Worm (Caenorhabditis elegans) whole organism, L3 larva: Measurements from ENCODE around the gene F14D7.2.

Source experiments
- R02D3.7 ChIP-seq: fragments of 150-350 bp; optimal IDR thresholded peaks from 2 replicates; lab custom pipeline; 2014; ENCODE audit warnings: missing biosample characterization, missing genetic modification characterization
- ZK546.5 ChIP-seq: sonication (generic microtip); optimal IDR thresholded peaks from 2 replicates; lab custom pipeline; 2017; ENCODE audit warnings: missing biosample characterization, missing genetic modification characterization
- aly-2 ChIP-seq: fragments of 150-350 bp; optimal IDR thresholded peaks from 2 replicates; lab custom pipeline; 2014; ENCODE audit warnings: missing biosample characterization, missing genetic modification characterization
- ceh-16 ChIP-seq: sonication (generic microtip); optimal IDR thresholded peaks from 2 replicates; lab custom pipeline; 2017; ENCODE audit warnings: missing biosample characterization, missing genetic modification characterization
- ceh-82 ChIP-seq: fragments of 150-350 bp; optimal IDR thresholded peaks from 2 replicates; lab custom pipeline; 2014; ENCODE audit warnings: missing biosample characterization, missing genetic modification characterization
- ceh-9 ChIP-seq: sonication (generic microtip); optimal IDR thresholded peaks from 2 replicates; lab custom pipeline; 2018; ENCODE audit warnings: missing biosample characterization, missing genetic modification characterization
- daf-12 ChIP-seq: fragments of 150-350 bp; optimal IDR thresholded peaks from 2 replicates; lab custom pipeline; 2014; ENCODE audit warnings: missing biosample characterization, missing genetic modification reagents, missing genetic modification characterization
- egl-27 ChIP-seq: sonication (generic microtip); optimal IDR thresholded peaks from 4 replicates; lab custom pipeline; 2017; ENCODE audit warnings: missing biosample characterization, missing genetic modification reagents, missing genetic modification characterization
- elt-1 ChIP-seq: fragments of 150-350 bp; optimal IDR thresholded peaks from 2 replicates; lab custom pipeline; 2014; ENCODE audit warnings: missing biosample characterization, missing genetic modification characterization
- elt-2 ChIP-seq: sonication (generic microtip); optimal IDR thresholded peaks from 2 replicates; lab custom pipeline; 2016; ENCODE audit warnings: missing genetic modification reagents, mild to moderate bottlenecking, missing genetic modification characterization, missing compliant biosample characterization
- elt-3 ChIP-seq, 3 experiments: fragments of 150-350 bp in 1 of 3; sonication (generic microtip) in 2 of 3; optimal IDR thresholded peaks; 2 replicates in 2 of 3; 4 replicates in 1 of 3; lab custom pipeline; 2014 to 2017; ENCODE audit warnings: missing biosample characterization in 3 of 3, missing genetic modification characterization in 3 of 3
- eor-1 ChIP-seq, 2 experiments: fragments of 150-350 bp; optimal IDR thresholded peaks; 2 replicates each; lab custom pipeline; 2014 to 2018; ENCODE audit warnings: missing biosample characterization in 2 of 2, missing genetic modification characterization in 2 of 2
- fkh-10 ChIP-seq: sonication (generic microtip); optimal IDR thresholded peaks from 2 replicates; lab custom pipeline; 2017; ENCODE audit warnings: missing biosample characterization, missing genetic modification reagents, missing genetic modification characterization
- fkh-2 ChIP-seq: fragments of 150-350 bp; optimal IDR thresholded peaks from 2 replicates; lab custom pipeline; 2014; ENCODE audit warnings: missing biosample characterization, missing genetic modification reagents, missing genetic modification characterization
- fos-1 ChIP-seq: fragments of 150-350 bp; optimal IDR thresholded peaks from 2 replicates; lab custom pipeline; 2014; ENCODE audit warnings: missing biosample characterization, missing genetic modification characterization
- hmg-11 ChIP-seq: sonication (generic microtip); optimal IDR thresholded peaks from 2 replicates; lab custom pipeline; 2016; ENCODE audit warnings: missing genetic modification characterization, missing compliant biosample characterization
- jun-1 ChIP-seq: fragments of 150-350 bp; optimal IDR thresholded peaks from 2 replicates; lab custom pipeline; 2014; ENCODE audit warnings: missing biosample characterization, missing genetic modification reagents, missing genetic modification characterization
- lin-15B ChIP-seq: fragments of 150-350 bp; optimal IDR thresholded peaks from 2 replicates; lab custom pipeline; 2014; ENCODE audit warnings: missing biosample characterization, missing genetic modification characterization
- lin-39 ChIP-seq: fragments of 150-350 bp; optimal IDR thresholded peaks from 2 replicates; lab custom pipeline; 2018; ENCODE audit warnings: missing biosample characterization, missing genetic modification reagents, missing genetic modification characterization
- mdl-1 ChIP-seq: fragments of 150-350 bp; optimal IDR thresholded peaks from 2 replicates; lab custom pipeline; 2014; ENCODE audit warnings: missing biosample characterization, missing genetic modification characterization
- mml-1 ChIP-seq: fragments of 150-350 bp; sonication (generic microtip); optimal IDR thresholded peaks from 3 replicates; lab custom pipeline; 2014; ENCODE audit warnings: missing biosample characterization, missing genetic modification characterization
- nfya-1 ChIP-seq: sonication (generic microtip); optimal IDR thresholded peaks from 2 replicates; lab custom pipeline; 2017; ENCODE audit warnings: missing genetic modification characterization, mild to moderate bottlenecking, missing compliant biosample characterization, antibody characterized with exemption, moderate library complexity; ENCODE audit not compliant: insufficient read depth
- nhr-11 ChIP-seq: fragments of 150-350 bp; optimal IDR thresholded peaks from 2 replicates; lab custom pipeline; 2014; ENCODE audit warnings: missing biosample characterization, missing genetic modification characterization
- nhr-12 ChIP-seq: fragments of 150-350 bp; optimal IDR thresholded peaks from 2 replicates; lab custom pipeline; 2014; ENCODE audit warnings: missing biosample characterization, missing genetic modification characterization
- nhr-23 ChIP-seq: fragments of 150-350 bp; optimal IDR thresholded peaks from 2 replicates; lab custom pipeline; 2014; ENCODE audit warnings: missing biosample characterization, missing genetic modification reagents, missing genetic modification characterization
- nhr-237 ChIP-seq: fragments of 150-350 bp; optimal IDR thresholded peaks from 2 replicates; lab custom pipeline; 2014; ENCODE audit warnings: missing biosample characterization, missing genetic modification characterization
- nhr-25 ChIP-seq: sonication (generic microtip); optimal IDR thresholded peaks from 2 replicates; lab custom pipeline; 2017; ENCODE audit warnings: missing biosample characterization, missing genetic modification characterization
- nhr-28 ChIP-seq: fragments of 150-350 bp; optimal IDR thresholded peaks from 2 replicates; lab custom pipeline; 2014; ENCODE audit warnings: missing biosample characterization, missing genetic modification characterization
- nhr-67 ChIP-seq: fragments of 150-350 bp; optimal IDR thresholded peaks from 2 replicates; lab custom pipeline; 2014; ENCODE audit warnings: missing biosample characterization, missing genetic modification characterization
- nhr-76 ChIP-seq: fragments of 150-350 bp; sonication (generic microtip); optimal IDR thresholded peaks from 5 replicates; lab custom pipeline; 2014; ENCODE audit warnings: missing biosample characterization, missing genetic modification characterization
- nhr-77 ChIP-seq: fragments of 150-350 bp; optimal IDR thresholded peaks from 2 replicates; lab custom pipeline; 2014; ENCODE audit warnings: missing biosample characterization, missing genetic modification characterization
- pha-4 ChIP-seq: fragments of 150-350 bp; optimal IDR thresholded peaks from 2 replicates; lab custom pipeline; 2014; ENCODE audit warnings: missing biosample characterization, missing genetic modification reagents, missing genetic modification characterization
- sea-2 ChIP-seq: fragments of 150-350 bp; sonication (generic microtip); optimal IDR thresholded peaks from 4 replicates; lab custom pipeline; 2014; ENCODE audit warnings: missing biosample characterization, missing genetic modification reagents, missing genetic modification characterization
- skn-1 ChIP-seq: fragments of 150-350 bp; optimal IDR thresholded peaks from 2 replicates; lab custom pipeline; 2014; ENCODE audit warnings: missing biosample characterization, missing genetic modification characterization
- snpc-4 ChIP-seq: fragments of 150-350 bp; optimal IDR thresholded peaks from 2 replicates; lab custom pipeline; 2014; ENCODE audit warnings: missing biosample characterization, missing genetic modification characterization
- tbx-2 ChIP-seq: sonication (generic microtip); optimal IDR thresholded peaks from 2 replicates; lab custom pipeline; 2016; ENCODE audit warnings: mild to moderate bottlenecking, missing genetic modification characterization, missing compliant biosample characterization
- unc-39 ChIP-seq: sonication (generic microtip); optimal IDR thresholded peaks from 4 replicates; lab custom pipeline; 2017; ENCODE audit warnings: missing biosample characterization, missing genetic modification characterization
- ztf-11 ChIP-seq: fragments of 150-350 bp; optimal IDR thresholded peaks from 2 replicates; lab custom pipeline; 2014; ENCODE audit warnings: missing biosample characterization, missing genetic modification characterization

Gene F14D7.2

DNA sequence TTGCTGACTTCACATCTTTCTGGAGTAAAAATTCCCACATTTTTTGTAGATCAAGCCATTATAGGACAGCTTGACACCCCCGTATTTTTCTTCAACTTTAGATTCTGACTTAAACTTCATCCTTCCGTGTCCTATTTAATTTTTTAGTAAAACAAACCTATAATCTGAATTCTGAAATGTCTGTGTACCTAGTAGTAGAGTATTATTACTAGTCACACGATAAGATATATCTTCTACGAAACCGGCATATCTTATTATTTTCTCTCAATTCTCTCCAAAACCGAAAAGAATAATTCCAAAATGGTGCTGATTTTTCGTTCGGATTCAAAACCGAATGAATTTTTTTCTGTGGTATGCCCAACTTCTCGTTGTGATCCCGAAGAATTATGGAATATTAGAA lies 879 bp upstream of the F14D7.2 start, which contains the start of gene F14D7.9:
TSS of gene F14D7.9 (plus strand) at position 301 of the 400 bp plus-strand sequence.
- TF ChIP-seq jun-1 (tag; lab: Kevin White, UChicago) = no peak
- no peak for TF ChIP-seq skn-1 (tag; lab: Kevin White, UChicago)
- no peak for TF ChIP-seq elt-3 (tag; optimal IDR thresholded peaks at IDR 0.05; lab: Kevin White, UChicago)
- no peak for TF ChIP-seq nhr-25 (tag; lab: Kevin White, UChicago)

DNA sequence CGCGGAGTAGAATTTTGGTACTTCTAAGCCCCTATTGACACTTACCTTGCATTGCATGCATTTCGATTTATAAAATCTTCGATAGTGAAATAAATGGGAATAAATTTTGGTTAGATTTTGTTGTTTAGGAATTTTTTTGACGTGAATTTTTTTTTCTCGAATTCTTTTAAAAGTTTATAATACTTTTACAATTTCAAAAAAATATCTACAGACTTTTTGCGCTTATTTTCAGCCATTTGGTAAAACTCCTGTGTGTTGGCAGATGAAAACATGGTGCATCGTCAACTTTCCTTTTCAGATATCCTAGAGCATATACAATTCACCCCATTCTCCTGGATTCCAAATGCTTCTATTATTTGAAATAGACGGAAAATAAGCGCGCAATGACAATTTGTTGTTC lies 2.9 kb downstream of the F14D7.2 start, which contains the start of gene F14D7.18:
TSS of gene F14D7.18 (minus strand) at position 101 of the 400 bp plus-strand sequence.
- no peak for TF ChIP-seq nhr-23
- TF ChIP-seq aly-2 = no peak
- no peak for TF ChIP-seq elt-3 (tag; optimal IDR thresholded peaks at IDR 0.05; lab: Kevin White, UChicago)
- TF ChIP-seq elt-1 (tag; lab: Kevin White, UChicago) = no peak
- no peak for TF ChIP-seq mdl-1
- TF ChIP-seq tbx-2 (tag; lab: Kevin White, UChicago) = no peak
- no peak for TF ChIP-seq nhr-12
- TF ChIP-seq pha-4 (tag; lab: Kevin White, UChicago) = no peak
- no peak for TF ChIP-seq R02D3.7 (tag; lab: Kevin White, UChicago)
- TF ChIP-seq daf-12 (tag; lab: Kevin White, UChicago) = no peak
- no peak for TF ChIP-seq lin-15B (tag; lab: Kevin White, UChicago)
- no peak for TF ChIP-seq nhr-77 (tag; lab: Kevin White, UChicago)
- no peak for TF ChIP-seq hmg-11
- TF ChIP-seq nhr-76 (tag; lab: Kevin White, UChicago) = no peak
- no peak for TF ChIP-seq fkh-10 (GFP tag; lab: Kevin White, UChicago)
- no peak for TF ChIP-seq eor-1 (tag; optimal IDR thresholded peaks at IDR 0.05; lab: Kevin White, UChicago)
- no peak for TF ChIP-seq egl-27
- no peak for TF ChIP-seq elt-2 (tag; lab: Kevin White, UChicago)
- no peak for TF ChIP-seq nhr-237 (tag; lab: Kevin White, UChicago)
- no peak for TF ChIP-seq ceh-9 (tag; lab: Kevin White, UChicago)
- TF ChIP-seq, all 47 proteins: peak for 0

DNA sequence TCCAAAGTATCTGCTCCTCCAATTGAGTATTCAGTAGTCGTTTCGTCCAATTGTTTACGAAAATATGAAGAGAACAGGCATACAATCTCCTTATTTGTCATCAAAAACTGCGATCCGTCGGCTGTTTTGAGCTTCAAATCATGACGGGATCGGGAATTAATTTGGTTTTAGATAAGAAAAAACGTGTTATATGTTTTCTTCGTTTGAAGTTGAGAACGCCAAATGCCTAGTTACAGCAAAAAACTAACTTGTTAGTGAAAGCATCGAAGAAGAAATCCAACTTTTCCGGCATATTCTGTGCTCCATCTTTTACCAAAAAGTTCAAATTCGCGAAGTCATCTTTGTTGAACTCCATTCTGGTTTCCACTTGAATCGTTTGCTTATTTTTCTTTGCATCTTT lies 4.2 kb downstream of the F14D7.2 start, which contains the start of gene F14D7.1:
TSS of gene F14D7.1 (minus strand) at position 101 of the 400 bp plus-strand sequence.
- TF ChIP-seq nhr-23 = no peak
- no peak for TF ChIP-seq lin-39 (tag; lab: Kevin White, UChicago)
- TF ChIP-seq R02D3.7 (tag; lab: Kevin White, UChicago) = no peak
- TF ChIP-seq nhr-77 (tag; lab: Kevin White, UChicago) = no peak
- no peak for TF ChIP-seq tbx-2 (tag; lab: Kevin White, UChicago)
- TF ChIP-seq nhr-28 = no peak
- no peak for TF ChIP-seq eor-1 (tag; optimal IDR thresholded peaks at IDR 0.05; lab: Kevin White, UChicago)

DNA sequence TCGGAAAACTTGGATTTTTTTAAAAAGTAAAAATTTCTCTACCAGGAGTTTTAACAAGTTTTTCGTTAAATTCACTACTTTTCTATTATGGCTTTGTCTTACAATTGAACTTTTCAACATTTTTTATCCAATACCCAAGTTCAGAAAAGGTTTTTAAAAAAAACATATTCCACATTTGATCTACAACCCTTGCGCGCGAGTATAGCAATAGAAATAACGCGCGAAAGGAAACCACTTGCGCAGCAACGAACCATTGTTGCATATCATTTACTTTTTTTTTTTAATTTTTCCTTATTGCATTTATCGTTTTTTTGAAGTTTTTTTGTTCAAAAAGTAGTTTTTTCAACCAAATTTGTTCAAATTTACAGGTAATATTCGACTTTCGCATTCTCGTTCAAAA lies 7.7 kb downstream of the F14D7.2 start, which contains the start of gene F40G12.11:
TSS of gene F40G12.11 (plus strand) at position 369 of the 400 bp plus-strand sequence.
- TF ChIP-seq nhr-28 (no peak), skn-1 (tag; lab: Kevin White, UChicago) (no peak), nfya-1 (tag; lab: Kevin White, UChicago) (no peak), nhr-23 (no peak), fkh-2 (tag; lab: Kevin White, UChicago) (no peak), jun-1 (tag; lab: Kevin White, UChicago) (no peak), ZK546.5 (tag; lab: Kevin White, UChicago) (no peak), R02D3.7 (tag; lab: Kevin White, UChicago) (no peak), mml-1 (no peak), ceh-16 (tag; lab: Kevin White, UChicago) (no peak), fos-1 (tag; lab: Kevin White, UChicago) (no peak), unc-39 (tag; lab: Kevin White, UChicago) (no peak), elt-3 (tag; optimal IDR thresholded peaks at IDR 0.05; lab: Kevin White, UChicago) (no peak), sea-2 (GFP tag; lab: Kevin White, UChicago) (no peak), snpc-4 (tag; lab: Kevin White, UChicago) (no peak), elt-1 (tag; lab: Kevin White, UChicago) (no peak), tbx-2 (tag; lab: Kevin White, UChicago) (no peak), aly-2 (no peak), lin-39 (tag; lab: Kevin White, UChicago) (no peak)

DNA sequence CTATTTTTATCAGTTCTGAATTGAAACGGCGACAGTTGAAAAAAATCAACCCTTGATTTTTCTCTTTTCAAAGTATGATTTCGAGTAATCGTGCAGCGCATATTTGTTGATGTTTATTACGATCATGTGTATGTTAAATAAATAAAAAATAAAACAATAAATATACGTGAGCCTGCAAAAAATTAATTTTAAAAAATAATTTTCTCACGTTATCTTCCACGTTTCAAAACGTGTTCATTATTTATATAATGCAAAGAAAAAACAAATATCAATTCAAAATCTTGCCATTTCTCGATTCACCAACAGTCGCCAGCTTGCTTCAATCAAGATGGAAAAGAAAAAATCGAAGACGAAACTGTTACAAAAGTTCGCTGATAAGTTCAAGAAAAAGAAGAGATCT lies 10.3 kb downstream of the F14D7.2 start, which contains the start of gene F40G12.10:
TSS of gene F40G12.10 (plus strand) at position 301 of the 400 bp plus-strand sequence.
- TF ChIP-seq nhr-11 (tag; lab: Kevin White, UChicago) (no peak), lin-39 (tag; lab: Kevin White, UChicago) (no peak), nhr-237 (tag; lab: Kevin White, UChicago) (no peak), nhr-28 (no peak), pha-4 (tag; lab: Kevin White, UChicago) (no peak), skn-1 (tag; lab: Kevin White, UChicago) (no peak), elt-3 (tag; optimal IDR thresholded peaks at IDR 0.05; lab: Kevin White, UChicago) (no peak), elt-1 (tag; lab: Kevin White, UChicago) (no peak), ceh-16 (tag; lab: Kevin White, UChicago) (no peak), nhr-77 (tag; lab: Kevin White, UChicago) (no peak), elt-2 (tag; lab: Kevin White, UChicago) (no peak), nhr-25 (tag; lab: Kevin White, UChicago) (no peak), R02D3.7 (tag; lab: Kevin White, UChicago) (no peak), nhr-67 (no peak), ztf-11 (no peak), snpc-4 (tag; lab: Kevin White, UChicago) (no peak), ZK546.5 (tag; lab: Kevin White, UChicago) (no peak), ceh-82 (tag; lab: Kevin White, UChicago) (no peak), aly-2 (no peak), nhr-12 (no peak)
- TF ChIP-seq, all 47 proteins: peak for 0
